Fruit fly (Drosophila melanogaster) whole organism, embryonic: ENCODE measurements around the gene Txl.

Experiments
- Asciz ChIP-seq: fragments of 200-800 bp; sonication (Bioruptor generic); optimal IDR thresholded peaks from 2 replicates; lab custom pipeline; 2017; ENCODE audit warnings: missing biosample characterization, mild to moderate bottlenecking, missing genetic modification characterization, missing genetic modification reagents
- Atf6 ChIP-seq: fragments of 200-800 bp; sonication (Bioruptor generic); IDR thresholded peaks from 2 replicates; pipeline ENCODE4 v1.3.6; 2022; ENCODE audit warnings: missing biosample characterization, missing genetic modification characterization
- CG11560 ChIP-seq: fragments of 200-800 bp; sonication (Bioruptor generic); IDR thresholded peaks from 3 replicates; pipeline ENCODE4 v1.3.6; 2022; ENCODE audit warnings: missing biosample characterization, missing genetic modification characterization
- CG11696 ChIP-seq: fragments of 200-800 bp; sonication (Bioruptor generic); IDR thresholded peaks from 2 replicates; pipeline ENCODE4 v1.3.6; 2022; ENCODE audit warnings: missing biosample characterization, missing genetic modification characterization
- CG11723 ChIP-seq: fragments of 200-800 bp; sonication (Bioruptor generic); optimal IDR thresholded peaks from 2 replicates; lab custom pipeline; 2017; ENCODE audit warnings: missing biosample characterization, mild to moderate bottlenecking, missing genetic modification characterization
- CG12155 ChIP-seq: fragments of 200-800 bp; sonication (Bioruptor generic); optimal IDR thresholded peaks from 3 replicates; lab custom pipeline; 2016; ENCODE audit warnings: missing biosample characterization, missing genetic modification characterization
- CG1233 ChIP-seq: fragments of 200-800 bp; sonication (Bioruptor generic); optimal IDR thresholded peaks from 4 replicates; lab custom pipeline; 2018; ENCODE audit warnings: missing biosample characterization, mild to moderate bottlenecking, missing genetic modification characterization
- CG14441 ChIP-seq: fragments of 200-800 bp; sonication (Bioruptor generic); IDR thresholded peaks from 2 replicates; pipeline ENCODE4 v1.3.6; 2022; ENCODE audit warnings: missing biosample characterization, missing genetic modification characterization
- CG14860 ChIP-seq: fragments of 200-800 bp; sonication (Bioruptor generic); IDR thresholded peaks from 3 replicates; pipeline ENCODE4 v1.3.6; 2022; ENCODE audit warnings: missing biosample characterization, missing genetic modification characterization; ENCODE audit not compliant: partially characterized antibody
- CG14965 ChIP-seq: fragments of 200-800 bp; sonication (Bioruptor generic); optimal IDR thresholded peaks from 2 replicates; lab custom pipeline; 2016; ENCODE audit warnings: missing biosample characterization, missing genetic modification characterization, borderline replicate concordance
- CG15514 ChIP-seq: fragments of 200-800 bp; sonication (Bioruptor generic); optimal IDR thresholded peaks from 3 replicates; lab custom pipeline; 2017; ENCODE audit warnings: missing biosample characterization, missing genetic modification characterization, mild to moderate bottlenecking, moderate library complexity, missing genetic modification reagents
- CG17186 ChIP-seq: fragments of 200-800 bp; sonication (Bioruptor generic); optimal IDR thresholded peaks from 3 replicates; lab custom pipeline; 2017; ENCODE audit warnings: missing biosample characterization, missing genetic modification reagents, missing genetic modification characterization
- CG18262 ChIP-seq: fragments of 200-800 bp; optimal IDR thresholded peaks from 3 replicates; lab custom pipeline; 2019; ENCODE audit warnings: missing biosample characterization, mild to moderate bottlenecking, missing genetic modification characterization, moderate library complexity
- CG2199 ChIP-seq: fragments of 200-800 bp; sonication (Bioruptor generic); IDR thresholded peaks from 3 replicates; pipeline ENCODE4 v1.3.6; 2022; ENCODE audit warnings: missing biosample characterization, missing genetic modification characterization
- CG2712 ChIP-seq: fragments of 200-800 bp; optimal IDR thresholded peaks from 3 replicates; lab custom pipeline; 2019; ENCODE audit warnings: missing biosample characterization, mild to moderate bottlenecking, missing genetic modification characterization, moderate library complexity
- CG3163 ChIP-seq: fragments of 200-800 bp; sonication (Bioruptor generic); optimal IDR thresholded peaks from 3 replicates; lab custom pipeline; 2016; ENCODE audit warnings: missing biosample characterization, missing genetic modification characterization
- CG4328 ChIP-seq: fragments of 200-800 bp; sonication (Bioruptor generic); optimal IDR thresholded peaks from 3 replicates; lab custom pipeline; 2017; ENCODE audit warnings: missing biosample characterization, missing genetic modification reagents, missing genetic modification characterization
- CG4360 ChIP-seq: fragments of 200-800 bp; sonication (Bioruptor generic); IDR thresholded peaks from 2 replicates; pipeline ENCODE4 v1.3.6; 2022; ENCODE audit warnings: missing biosample characterization, missing genetic modification characterization
- CG4820 ChIP-seq: fragments of 200-800 bp; sonication (Bioruptor generic); optimal IDR thresholded peaks from 3 replicates; lab custom pipeline; 2016; ENCODE audit warnings: missing biosample characterization, missing genetic modification characterization
- CG6813 ChIP-seq: fragments of 200-800 bp; sonication (Bioruptor generic); optimal IDR thresholded peaks from 2 replicates; lab custom pipeline; 2017; ENCODE audit warnings: missing biosample characterization, missing genetic modification characterization, mild to moderate bottlenecking, moderate library complexity, missing genetic modification reagents
- CG7928 ChIP-seq: fragments of 200-800 bp; sonication (Bioruptor generic); optimal IDR thresholded peaks from 2 replicates; lab custom pipeline; 2017; ENCODE audit warnings: missing biosample characterization, mild to moderate bottlenecking, missing genetic modification characterization
- CG7963 ChIP-seq: fragments of 200-800 bp; sonication (Bioruptor generic); IDR thresholded peaks from 3 replicates; pipeline ENCODE4 v1.3.6; 2022; ENCODE audit warnings: missing biosample characterization, missing genetic modification characterization; ENCODE audit not compliant: partially characterized antibody
- CG9876 ChIP-seq: fragments of 200-800 bp; sonication (Bioruptor generic); optimal IDR thresholded peaks from 2 replicates; lab custom pipeline; 2016; ENCODE audit warnings: missing biosample characterization, missing genetic modification characterization
- Dbx ChIP-seq: fragments of 200-800 bp; sonication (Bioruptor generic); IDR thresholded peaks from 3 replicates; pipeline ENCODE4 v1.3.6; 2022; ENCODE audit warnings: missing biosample characterization, missing genetic modification characterization
- Dfd ChIP-seq, 2 experiments: fragments of >200 bp; optimal IDR thresholded peaks; 2 replicates each; lab custom pipeline; 2017; ENCODE audit warnings: missing biosample characterization in 2 of 2, missing genetic modification characterization in 2 of 2
- E2f1 ChIP-seq: fragments of 200-800 bp; sonication (Bioruptor generic); IDR thresholded peaks from 2 replicates; pipeline ENCODE4 v1.3.6; 2022; ENCODE audit warnings: missing biosample characterization, missing genetic modification characterization
- H2.0 ChIP-seq: fragments of 200-800 bp; sonication (Bioruptor generic); IDR thresholded peaks from 2 replicates; pipeline ENCODE4 v1.3.6; 2022; ENCODE audit warnings: missing biosample characterization, missing genetic modification characterization
- MTF-1 ChIP-seq: fragments of 200-800 bp; sonication (Bioruptor generic); optimal IDR thresholded peaks from 2 replicates; lab custom pipeline; 2018; ENCODE audit warnings: missing biosample characterization, mild to moderate bottlenecking, missing genetic modification characterization, borderline replicate concordance
- Oaz ChIP-seq: fragments of 200-800 bp; sonication (Bioruptor generic); IDR thresholded peaks from 2 replicates; pipeline ENCODE4 v1.3.6; 2022; ENCODE audit warnings: missing biosample characterization, missing genetic modification characterization
- PHDP ChIP-seq: fragments of 200-800 bp; sonication (Bioruptor generic); optimal IDR thresholded peaks from 3 replicates; lab custom pipeline; 2018; ENCODE audit warnings: missing biosample characterization, mild to moderate bottlenecking, missing genetic modification characterization, moderate library complexity
- Side ChIP-seq: fragments of 200-800 bp; sonication (Bioruptor generic); optimal IDR thresholded peaks from 2 replicates; lab custom pipeline; 2016; ENCODE audit warnings: missing biosample characterization, missing genetic modification characterization
- Spps ChIP-seq: fragments of 200-800 bp; sonication (Bioruptor generic); optimal IDR thresholded peaks from 2 replicates; lab custom pipeline; 2018; ENCODE audit warnings: missing biosample characterization, mild to moderate bottlenecking, missing genetic modification characterization
- Ssrp ChIP-seq: fragments of 200-800 bp; sonication (Bioruptor generic); optimal IDR thresholded peaks from 2 replicates; lab custom pipeline; 2018; ENCODE audit warnings: missing biosample characterization, mild to moderate bottlenecking, missing genetic modification characterization, moderate library complexity
- Taf1 ChIP-seq: fragments of 200-800 bp; sonication (Bioruptor generic); IDR thresholded peaks from 2 replicates; pipeline ENCODE4 v1.3.6; 2022; ENCODE audit warnings: missing biosample characterization, missing genetic modification characterization
- Xbp1 ChIP-seq: fragments of 200-800 bp; sonication (Bioruptor generic); optimal IDR thresholded peaks from 3 replicates; lab custom pipeline; 2016; ENCODE audit warnings: missing biosample characterization, mild to moderate bottlenecking, missing genetic modification characterization
- YL-1 ChIP-seq: fragments of 200-800 bp; sonication (Bioruptor generic); optimal IDR thresholded peaks from 3 replicates; lab custom pipeline; 2017; ENCODE audit warnings: missing biosample characterization, mild to moderate bottlenecking, missing genetic modification characterization
- bcd ChIP-seq: fragments of 200-800 bp; sonication (Bioruptor generic); optimal IDR thresholded peaks from 2 replicates; lab custom pipeline; 2017; ENCODE audit warnings: missing biosample characterization, mild to moderate bottlenecking, missing genetic modification characterization
- chinmo ChIP-seq: fragments of 200-800 bp; sonication (Bioruptor generic); IDR thresholded peaks from 4 replicates; pipeline ENCODE4 v1.3.6; 2022; ENCODE audit warnings: missing biosample characterization, missing genetic modification characterization; ENCODE audit not compliant: partially characterized antibody
- exex ChIP-seq: fragments of 200-800 bp; sonication (Bioruptor generic); optimal IDR thresholded peaks from 4 replicates; lab custom pipeline; 2018; ENCODE audit warnings: missing biosample characterization, mild to moderate bottlenecking, missing genetic modification characterization, moderate library complexity
- gfzf ChIP-seq: fragments of 200-800 bp; sonication (Bioruptor generic); optimal IDR thresholded peaks from 2 replicates; lab custom pipeline; 2016; ENCODE audit warnings: missing biosample characterization, mild to moderate bottlenecking, missing genetic modification characterization, moderate library complexity
- h ChIP-seq: fragments of >200 bp; optimal IDR thresholded peaks from 2 replicates; lab custom pipeline; 2017
- ind ChIP-seq: fragments of 200-800 bp; sonication (Bioruptor generic); optimal IDR thresholded peaks from 3 replicates; lab custom pipeline; 2016; ENCODE audit warnings: missing biosample characterization, missing genetic modification characterization
- inv ChIP-seq: fragments of 200-800 bp; sonication (Bioruptor generic); IDR thresholded peaks from 2 replicates; pipeline ENCODE4 v1.3.6; 2022; ENCODE audit warnings: missing biosample characterization, missing genetic modification characterization; ENCODE audit not compliant: partially characterized antibody
- p53 ChIP-seq: fragments of 200-800 bp; sonication (Bioruptor generic); optimal IDR thresholded peaks from 2 replicates; lab custom pipeline; 2016; ENCODE audit warnings: missing biosample characterization, missing genetic modification characterization
- peb ChIP-seq: fragments of 200-800 bp; sonication (Bioruptor generic); IDR thresholded peaks from 2 replicates; pipeline ENCODE4 v1.3.6; 2022; ENCODE audit warnings: missing biosample characterization, missing genetic modification characterization
- prd ChIP-seq, 3 experiments: fragments of >200 bp in 2 of 3; fragments of 200-800 bp in 1 of 3; sonication (Bioruptor generic) in 1 of 3; optimal IDR thresholded peaks in 2 of 3; IDR thresholded peaks in 1 of 3; 2 replicates in 2 of 3; 3 replicates in 1 of 3; pipeline versions ENCODE4 v1.3.6 to Lab custom; 2017 to 2022; ENCODE audit warnings: missing biosample characterization in 1 of 3, missing genetic modification characterization in 1 of 3
- sug ChIP-seq: fragments of 200-800 bp; optimal IDR thresholded peaks from 2 replicates; lab custom pipeline; 2019; ENCODE audit warnings: missing biosample characterization, mild to moderate bottlenecking, missing genetic modification characterization, moderate library complexity
- tio ChIP-seq: fragments of 200-800 bp; sonication (Bioruptor generic); optimal IDR thresholded peaks from 2 replicates; lab custom pipeline; 2017; ENCODE audit warnings: missing biosample characterization, missing genetic modification characterization, inconsistent platforms
- trem ChIP-seq: fragments of 200-800 bp; optimal IDR thresholded peaks from 3 replicates; lab custom pipeline; 2019; ENCODE audit warnings: missing biosample characterization, mild to moderate bottlenecking, missing genetic modification characterization, moderate library complexity

The Txl gene

dm6 chr3L:5751740-5752579, 13.7 kb upstream of the Txl start, which contains the start of gene DnaJ-1 (continued):
- TF ChIP-seq YL-1 (peak; percentile 92), Ssrp (tag; lab: Kevin White, UChicago) (peak; percentile 9), CG2199 (no peak), Oaz (no peak), Side (GFP tag; lab: Kevin White, UChicago) (peak; percentile 43), CG3163 (GFP tag; lab: Kevin White, UChicago) (no peak), CG17186 (GFP tag; lab: Kevin White, UChicago) (peak; percentile 42), CG11696 (no peak), Asciz (GFP tag; lab: Kevin White, UChicago) (no peak), Dbx (no peak; the same call in 1 of the 3 replicates), MTF-1 (peak; percentile 42), CG4360 (GFP tag; lab: Robert Waterston, UW) (no peak), Taf1 (GFP tag; lab: Robert Waterston, UW) (no peak), gfzf (GFP tag; lab: Kevin White, UChicago) (peak; percentile 53), sug (peak; percentile 5), h (lab: Kevin White, UChicago) (no peak), Dfd (GFP tag; optimal IDR thresholded peaks at IDR 0.05; lab: Kevin White, UChicago) (no peak), CG14441 (GFP tag; lab: Robert Waterston, UW) (no peak), CG14860 (GFP tag; lab: Robert Waterston, UW) (peak; percentile 99), CG14965 (GFP tag; lab: Kevin White, UChicago) (no peak), p53 (no peak), chinmo (GFP tag; lab: Robert Waterston, UW) (peak; percentile 97), trem (tag; lab: Kevin White, UChicago) (peak; percentile 31), CG1233 (GFP tag; lab: Kevin White, UChicago) (no peak), Spps (tag; lab: Kevin White, UChicago) (no peak), PHDP (tag; lab: Kevin White, UChicago) (peak; percentile 31), prd (optimal IDR thresholded peaks at IDR 0.05; lab: Kevin White, UChicago) (no peak), prd (GFP tag; IDR thresholded peaks at IDR 0.05; lab: Robert Waterston, UW) (no peak), Atf6 (GFP tag; lab: Robert Waterston, UW) (peak; percentile 13; the same call in 1 of the 2 replicates), E2f1 (GFP tag; lab: Robert Waterston, UW) (no peak), CG11560 (no peak), CG7963 (GFP tag; lab: Robert Waterston, UW) (peak; percentile 95), CG6813 (no peak), exex (tag; lab: Kevin White, UChicago) (no peak), CG7928 (GFP tag; lab: Kevin White, UChicago) (no peak), CG4820 (no peak), Xbp1 (GFP tag; lab: Kevin White, UChicago) (no peak), CG15514 (peak; percentile 43), CG2712 (tag; lab: Kevin White, UChicago) (peak; percentile 22), H2.0 (GFP tag; lab: Robert Waterston, UW) (no peak), CG9876 (GFP tag; lab: Kevin White, UChicago) (no peak), peb (no peak), CG18262 (tag; lab: Kevin White, UChicago) (peak; percentile 17), CG11723 (no peak), inv (GFP tag; lab: Robert Waterston, UW) (peak; percentile 98), CG4328 (no peak), bcd (no peak), CG12155 (GFP tag; lab: Kevin White, UChicago) (no peak), tio (no peak), ind (GFP tag; lab: Kevin White, UChicago) (peak; percentile 3)
